Worm (Caenorhabditis elegans): ENCODE measurements around the gene ttm-2.
A peak's percentile ranks its signal among the peaks of the same experiment; 100 is the strongest.

ttm-2 gene

ce11 chrII:4779753-4780152 lies 13.6 kb upstream of the ttm-2 start:
- TF ChIP-seq die-1 (tag; optimal IDR thresholded peaks at IDR 0.05) (no peak), hmg-20 (GFP tag; IDR thresholded peaks at IDR 0.05) (no peak), ceh-58 (GFP tag; IDR thresholded peaks at IDR 0.05) (no peak), rcor-1 (GFP tag; IDR thresholded peaks at IDR 0.05) (no peak)

ce11 chrII:4776933-4777332 lies 10.7 kb upstream of the ttm-2 start, which contains the start of gene F26G1.11:
F26G1.11 (plus strand) TSS chrII:4777137.
- TF ChIP-seq nhr-80 (tag; optimal IDR thresholded peaks at IDR 0.05), result peak; percentile 38
- no peak for TF ChIP-seq tlf-1 (GFP tag; optimal IDR thresholded peaks at IDR 0.05)

- TF ChIP-seq Y53G8AR.9 (GFP tag; conservative IDR thresholded peaks at IDR 0.05) (no peak), madf-10 (tag; optimal IDR thresholded peaks at IDR 0.05) (no peak), Y53F4B.3 (GFP tag; IDR thresholded peaks at IDR 0.05) (no peak)
These were observed 9.6 kb upstream of the ttm-2 start for ce11 chrII:4775802-4776201.

ce11 chrII:4773891-4774432 lies 7.8 kb upstream of the ttm-2 start, which contains the start of the genes F26G1.9 and F26G1.10:
F26G1.9 (minus strand) TSS chrII:4773991.
F26G1.10 (plus strand) TSS chrII:4774382.
- TF ChIP-seq ccch-3 (GFP tag; optimal IDR thresholded peaks at IDR 0.05) (no peak), mxl-1 (tag; optimal IDR thresholded peaks at IDR 0.05) (no peak), let-607 (tag; optimal IDR thresholded peaks at IDR 0.05) (no peak), lag-1 (GFP tag; IDR thresholded peaks at IDR 0.05) (no peak), fkh-3 (tag; optimal IDR thresholded peaks at IDR 0.05) (no peak), hmg-20 (GFP tag; IDR thresholded peaks at IDR 0.05) (no peak), snpc-3.4 (tag; optimal IDR thresholded peaks at IDR 0.05) (no peak), Y53G8AR.9 (GFP tag; conservative IDR thresholded peaks at IDR 0.05) (no peak), attf-6 (GFP tag; IDR thresholded peaks at IDR 0.05) (no peak), ama-1 (optimal IDR thresholded peaks at IDR 0.05) (no peak), ama-1 (GFP tag; optimal IDR thresholded peaks at IDR 0.05) (no peak), ets-4 (GFP tag; optimal IDR thresholded peaks at IDR 0.05) (no peak), K12H6.12 (tag; optimal IDR thresholded peaks at IDR 0.05) (no peak), nhr-27 (tag; optimal IDR thresholded peaks at IDR 0.05) (no peak), T07F8.4 (tag; optimal IDR thresholded peaks at IDR 0.05) (no peak), dox-1 (GFP tag; IDR thresholded peaks at IDR 0.05) (no peak), lin-54 (GFP tag; optimal IDR thresholded peaks at IDR 0.05) (no peak), egl-44 (GFP tag; IDR thresholded peaks at IDR 0.05) (no peak), cebp-2 (GFP tag; IDR thresholded peaks at IDR 0.05) (no peak)

- TF ChIP-seq nhr-120 (GFP tag; IDR thresholded peaks at IDR 0.05) (no peak), chd-7 (tag; optimal IDR thresholded peaks at IDR 0.05) (no peak), pbrm-1 (GFP tag; IDR thresholded peaks at IDR 0.05) (no peak), ceh-58 (GFP tag; IDR thresholded peaks at IDR 0.05) (no peak), T07F8.4 (tag; optimal IDR thresholded peaks at IDR 0.05) (no peak)
These were observed 6.3 kb upstream of the ttm-2 start for ce11 chrII:4772441-4772840.

ce11 chrII:4771282-4771681 lies 5.1 kb upstream of the ttm-2 start, which contains the start of gene F26G1.5:
F26G1.5 (minus strand) TSS chrII:4771382.
- TF ChIP-seq Y53G8AR.9 (GFP tag; conservative IDR thresholded peaks at IDR 0.05), result no peak
- TF ChIP-seq hlh-12 (tag; optimal IDR thresholded peaks at IDR 0.05), result no peak
- no peak for TF ChIP-seq hrde-1 (tag; optimal IDR thresholded peaks at IDR 0.05; ENCODE audit: borderline replicate concordance)
- TF ChIP-seq nhr-80 (tag; optimal IDR thresholded peaks at IDR 0.05), result no peak
- TF ChIP-seq K12H6.12 (tag; optimal IDR thresholded peaks at IDR 0.05), result no peak
- TF ChIP-seq B0019.2 (GFP tag; conservative IDR thresholded peaks at IDR 0.05), result no peak
- TF ChIP-seq unc-62 (GFP tag; optimal IDR thresholded peaks at IDR 0.05), result no peak
- TF ChIP-seq nhr-179 (tag; optimal IDR thresholded peaks at IDR 0.05), result no peak
- no peak for TF ChIP-seq F55B11.4 (tag; optimal IDR thresholded peaks at IDR 0.05; ENCODE audit: borderline replicate concordance, insufficient read depth)
- TF ChIP-seq snpc-1.3 (tag; optimal IDR thresholded peaks at IDR 0.05; ENCODE audit: insufficient read depth), result no peak

Data from whole organism, young adult.